Worm (Caenorhabditis elegans) whole organism, young adult: ENCODE results near the gene clc-8.

Experiments used
- F57A8.1 ChIP-seq: fragments of 200-800 bp; sonication (Bioruptor generic); optimal IDR thresholded peaks from 2 replicates; lab custom pipeline; 2018; ENCODE audit warnings: mild to moderate bottlenecking, missing genetic modification characterization, moderate library complexity, missing compliant biosample characterization
- ceh-79 ChIP-seq: sonication (generic microtip); optimal IDR thresholded peaks from 2 replicates; lab custom pipeline; 2017; ENCODE audit warnings: mild to moderate bottlenecking, missing genetic modification characterization, missing compliant biosample characterization
- lin-26 ChIP-seq: fragments of 200-800 bp; sonication (Bioruptor generic); IDR thresholded peaks from 2 replicates; pipeline ENCODE4 v1.3.6; 2022; ENCODE audit warnings: missing genetic modification reagents, missing genetic modification characterization, missing compliant biosample characterization
- unc-130 ChIP-seq: sonication (generic microtip); optimal IDR thresholded peaks from 2 replicates; lab custom pipeline; 2016; ENCODE audit warnings: missing genetic modification reagents, missing genetic modification characterization, missing compliant biosample characterization
- unc-62 ChIP-seq: fragments of 150-350 bp; optimal IDR thresholded peaks from 2 replicates; lab custom pipeline; 2014; ENCODE audit warnings: missing biosample characterization, missing genetic modification reagents, missing genetic modification characterization

DNA sequence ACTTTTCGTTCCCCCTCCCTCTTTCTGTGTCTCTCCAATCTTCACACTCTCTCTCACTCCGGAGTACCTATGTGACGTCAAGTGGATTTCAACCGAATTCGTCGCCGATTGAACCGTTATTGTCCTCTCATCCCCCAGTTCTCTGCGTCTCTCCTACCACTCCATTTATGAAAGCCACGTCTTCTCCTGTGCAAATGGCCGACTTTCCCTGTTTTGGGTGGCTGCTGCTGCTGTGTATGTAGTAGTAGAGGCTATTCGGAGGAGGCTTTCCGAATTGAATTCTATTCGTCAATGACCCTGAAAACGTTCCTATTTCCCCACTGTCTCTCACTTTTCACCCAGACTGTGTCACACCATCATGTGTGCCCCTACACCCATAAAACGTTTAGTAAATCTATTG lies 2.2 kb upstream of the clc-8 start:
- TF ChIP-seq unc-62 (GFP tag; lab: Kevin White, UChicago) (no peak), lin-26 (GFP tag; lab: Robert Waterston, UW) (no peak), F57A8.1 (no peak), ceh-79 (tag; lab: Kevin White, UChicago) (no peak), unc-130 (no peak)
